Fruit fly (Drosophila melanogaster): Measurements from ENCODE around the gene eIF3d1.

The eIF3d1 gene

dm6 chr3R:23718297-23718941, 38.6 kb downstream of the eIF3d1 start, which contains the start of gene nau:
nau (minus strand) TSS chr3R:23718357.
- TF ChIP-seq CG15710 (tag; optimal IDR thresholded peaks at IDR 0.05): no peak
- no peak for TF ChIP-seq fd96Ca (GFP tag; IDR thresholded peaks at IDR 0.05)
- TF ChIP-seq CG13204 (GFP tag; optimal IDR thresholded peaks at IDR 0.05): no peak
- no peak for TF ChIP-seq CG14655 (GFP tag; optimal IDR thresholded peaks at IDR 0.05)
- no peak for TF ChIP-seq CG32121 (GFP tag; IDR thresholded peaks at IDR 0.05)
- TF ChIP-seq gl (tag; optimal IDR thresholded peaks at IDR 0.05): no peak
- TF ChIP-seq CG34367 (tag; optimal IDR thresholded peaks at IDR 0.05): no peak
- TF ChIP-seq Pif1B (GFP tag; optimal IDR thresholded peaks at IDR 0.05): no peak

- TF ChIP-seq CG12605 (GFP tag; IDR thresholded peaks at IDR 0.05): no peak
Observed at dm6 chr3R:23721525-23721924, 41.7 kb downstream of the eIF3d1 start, which contains the start of gene CG10232. CG10232 (minus strand) TSS chr3R:23721625.

dm6 chr3R:23721936-23722335, 42.1 kb downstream of the eIF3d1 start:
- TF ChIP-seq D1 (tag; optimal IDR thresholded peaks at IDR 0.05) (peak; percentile 84), CG12605 (GFP tag; IDR thresholded peaks at IDR 0.05) (no peak), Snoo (tag; optimal IDR thresholded peaks at IDR 0.05) (no peak), Ets98B (GFP tag; IDR thresholded peaks at IDR 0.05) (no peak), Pif1B (GFP tag; optimal IDR thresholded peaks at IDR 0.05) (no peak)

- TF ChIP-seq CG8159 (tag; optimal IDR thresholded peaks at IDR 0.05) (peak; percentile 97), CG4496 (GFP tag; IDR thresholded peaks at IDR 0.05) (peak; percentile 90), CG8301 (tag; optimal IDR thresholded peaks at IDR 0.05) (peak; percentile 94), CG13204 (GFP tag; optimal IDR thresholded peaks at IDR 0.05) (peak; percentile 55), CG15710 (tag; optimal IDR thresholded peaks at IDR 0.05) (peak; percentile 93), gl (tag; optimal IDR thresholded peaks at IDR 0.05) (peak; percentile 45), Pif1A (GFP tag; optimal IDR thresholded peaks at IDR 0.05) (peak; percentile 70), CG17806 (tag; optimal IDR thresholded peaks at IDR 0.05) (peak; percentile 94), CG14655 (GFP tag; optimal IDR thresholded peaks at IDR 0.05) (peak; percentile 89), EcR (GFP tag; optimal IDR thresholded peaks at IDR 0.05) (peak; percentile 41), fd96Ca (GFP tag; IDR thresholded peaks at IDR 0.05) (no peak), Snoo (tag; optimal IDR thresholded peaks at IDR 0.05) (peak; percentile 87), CG32121 (GFP tag; IDR thresholded peaks at IDR 0.05) (peak; percentile 88), CG9948 (tag; optimal IDR thresholded peaks at IDR 0.05) (peak; percentile 96), CG12605 (GFP tag; IDR thresholded peaks at IDR 0.05) (peak; percentile 93), Pif1B (GFP tag; optimal IDR thresholded peaks at IDR 0.05) (peak; percentile 56), CG10348 (GFP tag; IDR thresholded peaks at IDR 0.05) (no peak; the same call in 1 of the 2 replicates), D1 (tag; optimal IDR thresholded peaks at IDR 0.05) (peak; percentile 96), CG34367 (tag; optimal IDR thresholded peaks at IDR 0.05) (peak; percentile 86), rn (GFP tag; IDR thresholded peaks at IDR 0.05) (peak; percentile 86), Ets98B (GFP tag; IDR thresholded peaks at IDR 0.05) (peak; percentile 78)
Observed at dm6 chr3R:23722680-23723372, 43.0 kb downstream of the eIF3d1 start, which contains the start of gene CG10365. CG10365 (plus strand) TSS chr3R:23723331.

- peak; percentile 29 for TF ChIP-seq Pif1B (GFP tag; optimal IDR thresholded peaks at IDR 0.05)
- peak; percentile 42 for TF ChIP-seq CG8159 (tag; optimal IDR thresholded peaks at IDR 0.05)
- peak; percentile 23 for TF ChIP-seq CG15710 (tag; optimal IDR thresholded peaks at IDR 0.05)
- TF ChIP-seq CG8301 (tag; optimal IDR thresholded peaks at IDR 0.05): peak; percentile 40
- no peak for TF ChIP-seq Pif1A (GFP tag; optimal IDR thresholded peaks at IDR 0.05)
- TF ChIP-seq fd96Ca (GFP tag; IDR thresholded peaks at IDR 0.05): peak; percentile 56
- TF ChIP-seq CG32121 (GFP tag; IDR thresholded peaks at IDR 0.05): peak; percentile 68
- TF ChIP-seq D1 (tag; optimal IDR thresholded peaks at IDR 0.05): no peak
- TF ChIP-seq CG13204 (GFP tag; optimal IDR thresholded peaks at IDR 0.05): no peak
- TF ChIP-seq CG34367 (tag; optimal IDR thresholded peaks at IDR 0.05): peak; percentile 41
- no peak; the same call in 1 of the 2 replicates for TF ChIP-seq CG12605 (GFP tag; IDR thresholded peaks at IDR 0.05)
- peak; percentile 60 for TF ChIP-seq Ets98B (GFP tag; IDR thresholded peaks at IDR 0.05)
- TF ChIP-seq CG9948 (tag; optimal IDR thresholded peaks at IDR 0.05): no peak
- TF ChIP-seq CG14655 (GFP tag; optimal IDR thresholded peaks at IDR 0.05): peak; percentile 40
- TF ChIP-seq CG4496 (GFP tag; IDR thresholded peaks at IDR 0.05): peak; percentile 55; the same call in 1 of the 3 replicates
- TF ChIP-seq CG10348 (GFP tag; IDR thresholded peaks at IDR 0.05): no peak
- peak; percentile 36 for TF ChIP-seq CG17806 (tag; optimal IDR thresholded peaks at IDR 0.05)
- peak; percentile 79 for TF ChIP-seq gl (tag; optimal IDR thresholded peaks at IDR 0.05)
- TF ChIP-seq rn (GFP tag; IDR thresholded peaks at IDR 0.05): no peak
- peak; percentile 73 for TF ChIP-seq EcR (GFP tag; optimal IDR thresholded peaks at IDR 0.05)
- no peak for TF ChIP-seq Snoo (tag; optimal IDR thresholded peaks at IDR 0.05)
Observed at dm6 chr3R:23723381-23724034, 43.7 kb downstream of the eIF3d1 start.

Data from whole organism, pupa.